Fruit fly (Drosophila melanogaster): ENCODE measurements around the gene CG31524.

- TF ChIP-seq Gug (GFP tag; IDR thresholded peaks at IDR 0.05) (no peak), CG15269 (tag; optimal IDR thresholded peaks at IDR 0.05) (no peak), pum (GFP tag; optimal IDR thresholded peaks at IDR 0.05) (no peak)
These were observed 43.5 kb downstream of the CG31524 start for dm6 chr3R:30470690-30471089.

Measured in whole organism, embryonic.